Fruit fly (Drosophila melanogaster): Measurements from ENCODE around the gene mRpL44.
A peak's percentile ranks its signal among the peaks of the same experiment; 100 is the strongest.

Gene mRpL44

DNA sequence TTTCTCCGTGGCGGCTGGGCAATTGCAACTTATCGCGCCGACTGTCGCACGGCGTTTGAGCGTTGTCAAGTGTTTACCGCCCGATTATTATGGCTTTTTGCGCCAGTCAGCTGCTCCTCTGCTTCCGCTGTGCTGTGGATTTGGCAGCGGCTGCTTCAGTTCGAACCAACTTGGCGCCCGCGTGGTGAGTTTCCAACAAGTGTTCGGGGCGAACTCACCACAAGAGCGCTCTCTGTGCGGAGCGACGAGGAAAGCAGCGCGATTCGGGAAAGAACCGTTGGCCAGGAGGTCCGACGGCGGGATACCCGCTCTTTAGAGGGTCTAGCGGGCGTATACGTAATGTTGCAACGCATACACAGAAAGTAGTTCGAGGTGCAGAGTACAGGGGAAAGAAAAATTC is 32.2 kb upstream of the mRpL44 start, which contains the start of gene NKCC (continued):
- TF ChIP-seq maf-S (GFP tag; optimal IDR thresholded peaks at IDR 0.05) (no peak), CG17186 (GFP tag; optimal IDR thresholded peaks at IDR 0.05) (no peak), scrt (GFP tag; optimal IDR thresholded peaks at IDR 0.05) (peak; percentile 31), CG7556 (GFP tag; optimal IDR thresholded peaks at IDR 0.05) (no peak), CG12744 (GFP tag; optimal IDR thresholded peaks at IDR 0.05) (no peak), gce (GFP tag; IDR thresholded peaks at IDR 0.05) (no peak), ken (GFP tag; IDR thresholded peaks at IDR 0.05) (no peak), CG17912 (GFP tag; optimal IDR thresholded peaks at IDR 0.05) (no peak), al (GFP tag; IDR thresholded peaks at IDR 0.05) (no peak), Myb (GFP tag; optimal IDR thresholded peaks at IDR 0.05) (peak; percentile 1), stwl (tag; optimal IDR thresholded peaks at IDR 0.05) (no peak), ewg (GFP tag; optimal IDR thresholded peaks at IDR 0.05) (no peak), B-H2 (GFP tag; optimal IDR thresholded peaks at IDR 0.05) (no peak), Hey (tag; optimal IDR thresholded peaks at IDR 0.05) (no peak), sim (GFP tag; IDR thresholded peaks at IDR 0.05) (no peak), CG31441 (GFP tag; IDR thresholded peaks at IDR 0.05) (no peak), tll (GFP tag; optimal IDR thresholded peaks at IDR 0.05) (no peak), eyg (GFP tag; optimal IDR thresholded peaks at IDR 0.05) (no peak), CG2120 (GFP tag; optimal IDR thresholded peaks at IDR 0.05) (no peak), vvl (GFP tag; IDR thresholded peaks at IDR 0.05) (no peak), E2f2 (GFP tag; IDR thresholded peaks at IDR 0.05) (peak; percentile 46; the same call in 1 of the 2 replicates), CG18262 (tag; optimal IDR thresholded peaks at IDR 0.05) (no peak), abd-A (tag; optimal IDR thresholded peaks at IDR 0.05) (no peak), CG42726 (GFP tag; IDR thresholded peaks at IDR 0.05; ENCODE audit: partially characterized antibody) (no peak), lola (GFP tag; optimal IDR thresholded peaks at IDR 0.05) (no peak), CG34224 (GFP tag; IDR thresholded peaks at IDR 0.05; ENCODE audit: partially characterized antibody) (no peak), Bgb (GFP tag; IDR thresholded peaks at IDR 0.05; ENCODE audit: partially characterized antibody) (no peak), otp (GFP tag; IDR thresholded peaks at IDR 0.05) (no peak), gcm2 (GFP tag; optimal IDR thresholded peaks at IDR 0.05) (no peak), CG11695 (GFP tag; IDR thresholded peaks at IDR 0.05) (no peak), Sin3A (optimal IDR thresholded peaks at IDR 0.05) (no peak), CG34376 (GFP tag; optimal IDR thresholded peaks at IDR 0.05) (peak; percentile 15), mld (GFP tag; IDR thresholded peaks at IDR 0.05; ENCODE audit: partially characterized antibody) (no peak), pita (GFP tag; optimal IDR thresholded peaks at IDR 0.05) (no peak), CG10274 (GFP tag; optimal IDR thresholded peaks at IDR 0.05) (no peak), Poxn (GFP tag; IDR thresholded peaks at IDR 0.05) (no peak), CG9817 (tag; optimal IDR thresholded peaks at IDR 0.05) (no peak), tup (GFP tag; optimal IDR thresholded peaks at IDR 0.05) (no peak), gro (GFP tag; optimal IDR thresholded peaks at IDR 0.05) (no peak), CoRest (tag; optimal IDR thresholded peaks at IDR 0.05) (no peak), CG10321 (GFP tag; IDR thresholded peaks at IDR 0.05) (no peak), exex (tag; optimal IDR thresholded peaks at IDR 0.05) (peak; percentile 4), ab (GFP tag; optimal IDR thresholded peaks at IDR 0.05) (no peak), emc (GFP tag; optimal IDR thresholded peaks at IDR 0.05) (no peak), dmrt11E (tag; optimal IDR thresholded peaks at IDR 0.05) (no peak), Dek (tag; optimal IDR thresholded peaks at IDR 0.05) (no peak), pum (GFP tag; optimal IDR thresholded peaks at IDR 0.05) (no peak), Adf1 (GFP tag; IDR thresholded peaks at IDR 0.05) (peak; percentile 57), row (GFP tag; IDR thresholded peaks at IDR 0.05) (no peak), mirr (GFP tag; optimal IDR thresholded peaks at IDR 0.05) (no peak), CG1792 (GFP tag; optimal IDR thresholded peaks at IDR 0.05) (no peak), MBD-R2 (GFP tag; IDR thresholded peaks at IDR 0.05) (0 out of 2 replicates have a peak, but pooled peaks have one; percentile 18)

Data from whole organism, embryonic.